Worm (Caenorhabditis elegans): ENCODE measurements around the gene lec-5.
"Not testable (repeated sequence)": the region's sequence is repeated elsewhere in the genome, so short reads cannot be mapped to it uniquely, and the experiment has no call there.

The lec-5 gene

ce11 chrII:5828486-5828885 is 12.4 kb downstream of the lec-5 start, which contains the start of gene ZK1248.11:
Gene ZK1248.11 (minus strand): TSS chrII:5828586.
- TF ChIP-seq B0310.2 (tag; optimal IDR thresholded peaks at IDR 0.05) (no peak), ets-7 (tag; optimal IDR thresholded peaks at IDR 0.05) (no peak), ama-1 (optimal IDR thresholded peaks at IDR 0.05) (no peak), scrt-1 (GFP tag; IDR thresholded peaks at IDR 0.05) (no peak), ceh-36 (tag; optimal IDR thresholded peaks at IDR 0.05) (no peak), F13C5.2 (tag; optimal IDR thresholded peaks at IDR 0.05) (no peak), tra-4 (tag; optimal IDR thresholded peaks at IDR 0.05) (no peak)

ce11 chrII:5827364-5827763 is 13.5 kb downstream of the lec-5 start, which contains the start of gene tbc-2:
Gene tbc-2 (minus strand): TSS chrII:5827443.
- TF ChIP-seq ama-1 (optimal IDR thresholded peaks at IDR 0.05) (no peak), ceh-13 (GFP tag; optimal IDR thresholded peaks at IDR 0.05) (no peak), B0310.2 (tag; optimal IDR thresholded peaks at IDR 0.05) (no peak), scrt-1 (GFP tag; IDR thresholded peaks at IDR 0.05) (no peak), hmg-4 (GFP tag; optimal IDR thresholded peaks at IDR 0.05) (no peak), aly-1 (tag; optimal IDR thresholded peaks at IDR 0.05) (no peak), ets-7 (tag; optimal IDR thresholded peaks at IDR 0.05) (no peak), pes-1 (GFP tag; IDR thresholded peaks at IDR 0.05) (no peak), tbx-37 (GFP tag; conservative IDR thresholded peaks at IDR 0.05) (no peak), hmbx-1 (tag; optimal IDR thresholded peaks at IDR 0.05) (no peak), ceh-36 (tag; optimal IDR thresholded peaks at IDR 0.05) (no peak), hnd-1 (tag; optimal IDR thresholded peaks at IDR 0.05) (no peak), tra-4 (tag; optimal IDR thresholded peaks at IDR 0.05) (no peak), tbx-11 (GFP tag; IDR thresholded peaks at IDR 0.05) (no peak), sea-1 (GFP tag; conservative IDR thresholded peaks at IDR 0.05) (no peak), flt-1 (GFP tag; IDR thresholded peaks at IDR 0.05) (no peak)

DNA sequence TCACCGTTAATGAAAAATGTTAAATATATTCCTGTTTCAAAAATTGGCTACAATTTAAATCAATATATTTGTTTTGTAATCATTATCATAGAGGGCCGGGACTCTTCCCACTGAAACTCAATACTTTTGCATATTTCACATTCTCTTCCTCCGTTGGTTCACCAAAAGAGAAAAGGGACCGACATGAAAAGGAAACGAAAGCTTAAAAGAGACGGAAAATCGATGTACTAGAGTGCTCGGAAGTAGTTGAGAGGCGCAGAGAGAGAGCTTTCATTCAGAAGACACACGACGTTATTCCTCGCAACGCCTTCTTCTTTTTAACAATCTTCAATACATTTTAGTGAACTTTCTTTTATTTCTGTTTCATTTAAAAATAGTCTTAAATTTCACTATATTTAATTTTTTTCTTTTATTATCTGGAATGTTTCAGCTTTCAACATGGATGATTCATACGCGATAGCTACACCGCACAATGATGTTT is 20.6 kb downstream of the lec-5 start, which contains the start of gene ehs-1:
TSS of gene ehs-1 (plus strand) at position 431 of the 481 bp plus-strand sequence.
- TF ChIP-seq F13C5.2 (tag; optimal IDR thresholded peaks at IDR 0.05) = no peak
- no peak for TF ChIP-seq tra-4 (tag; optimal IDR thresholded peaks at IDR 0.05)
- no peak for TF ChIP-seq scrt-1 (GFP tag; IDR thresholded peaks at IDR 0.05)
- no peak for TF ChIP-seq ets-7 (tag; optimal IDR thresholded peaks at IDR 0.05)
- no peak for TF ChIP-seq sea-1 (GFP tag; conservative IDR thresholded peaks at IDR 0.05)
- no peak for TF ChIP-seq hnd-1 (tag; optimal IDR thresholded peaks at IDR 0.05)
- no peak for TF ChIP-seq ceh-13 (GFP tag; optimal IDR thresholded peaks at IDR 0.05)
- TF ChIP-seq pes-1 (GFP tag; IDR thresholded peaks at IDR 0.05) = no peak

- TF ChIP-seq ets-7 (tag; optimal IDR thresholded peaks at IDR 0.05) (no peak), sea-1 (GFP tag; conservative IDR thresholded peaks at IDR 0.05) (no peak), B0310.2 (tag; optimal IDR thresholded peaks at IDR 0.05) (no peak), hmg-4 (GFP tag; optimal IDR thresholded peaks at IDR 0.05) (no peak), ama-1 (optimal IDR thresholded peaks at IDR 0.05) (no peak), scrt-1 (GFP tag; IDR thresholded peaks at IDR 0.05) (no peak), ceh-36 (tag; optimal IDR thresholded peaks at IDR 0.05) (no peak)
These were observed 21.2 kb downstream of the lec-5 start for ce11 chrII:5819655-5820054.

DNA sequence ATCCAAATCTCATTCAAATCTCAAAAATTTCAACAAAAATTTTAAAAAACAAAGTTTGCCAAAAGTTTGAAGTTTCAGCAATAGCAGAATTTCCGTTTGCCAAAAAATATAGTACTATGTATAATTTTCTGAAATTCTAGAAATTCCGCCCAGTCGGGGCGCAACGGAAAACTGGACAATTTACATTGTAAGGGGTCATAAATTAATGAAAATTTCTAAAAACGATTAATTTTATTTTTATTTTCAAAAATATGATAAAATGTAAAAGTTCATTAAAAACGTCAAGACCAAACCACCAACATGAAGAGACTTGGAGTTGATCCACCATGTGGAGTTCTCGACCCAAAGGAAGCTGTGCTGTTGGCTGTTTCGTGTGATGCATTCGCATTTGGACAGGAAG is 22.6 kb downstream of the lec-5 start, which contains the start of gene ZK1248.4:
TSS of gene ZK1248.4 (plus strand) at position 301 of the 400 bp plus-strand sequence.
- TF ChIP-seq scrt-1 (GFP tag; IDR thresholded peaks at IDR 0.05) (no peak), aly-1 (tag; optimal IDR thresholded peaks at IDR 0.05) (no peak), ceh-13 (GFP tag; optimal IDR thresholded peaks at IDR 0.05) (no peak), hmg-4 (GFP tag; optimal IDR thresholded peaks at IDR 0.05) (no peak), ama-1 (optimal IDR thresholded peaks at IDR 0.05) (no peak), flt-1 (GFP tag; IDR thresholded peaks at IDR 0.05) (no peak), hmbx-1 (tag; optimal IDR thresholded peaks at IDR 0.05) (no peak), B0310.2 (tag; optimal IDR thresholded peaks at IDR 0.05) (no peak), tbx-37 (GFP tag; conservative IDR thresholded peaks at IDR 0.05) (no peak), ceh-36 (tag; optimal IDR thresholded peaks at IDR 0.05) (no peak), tra-4 (tag; optimal IDR thresholded peaks at IDR 0.05) (no peak), pes-1 (GFP tag; IDR thresholded peaks at IDR 0.05) (no peak), ets-7 (tag; optimal IDR thresholded peaks at IDR 0.05) (no peak), F13C5.2 (tag; optimal IDR thresholded peaks at IDR 0.05) (no peak), sea-1 (GFP tag; conservative IDR thresholded peaks at IDR 0.05) (no peak), tbx-11 (GFP tag; IDR thresholded peaks at IDR 0.05) (no peak)

- TF ChIP-seq ceh-36 (tag; optimal IDR thresholded peaks at IDR 0.05) (no peak), B0310.2 (tag; optimal IDR thresholded peaks at IDR 0.05) (no peak), hmg-4 (GFP tag; optimal IDR thresholded peaks at IDR 0.05) (no peak), flt-1 (GFP tag; IDR thresholded peaks at IDR 0.05) (no peak), ets-7 (tag; optimal IDR thresholded peaks at IDR 0.05) (no peak), ama-1 (optimal IDR thresholded peaks at IDR 0.05) (no peak), aly-1 (tag; optimal IDR thresholded peaks at IDR 0.05) (no peak), pes-1 (GFP tag; IDR thresholded peaks at IDR 0.05) (no peak), F13C5.2 (tag; optimal IDR thresholded peaks at IDR 0.05) (no peak), tra-4 (tag; optimal IDR thresholded peaks at IDR 0.05) (no peak), sea-1 (GFP tag; conservative IDR thresholded peaks at IDR 0.05) (no peak), hmbx-1 (tag; optimal IDR thresholded peaks at IDR 0.05) (no peak), tbx-11 (GFP tag; IDR thresholded peaks at IDR 0.05) (no peak), ceh-13 (GFP tag; optimal IDR thresholded peaks at IDR 0.05) (no peak)
These were observed 24.6 kb downstream of the lec-5 start, which contains the start of gene ZK1248.20 for ce11 chrII:5816346-5816745. Gene ZK1248.20 (plus strand): TSS chrII:5816646.

DNA sequence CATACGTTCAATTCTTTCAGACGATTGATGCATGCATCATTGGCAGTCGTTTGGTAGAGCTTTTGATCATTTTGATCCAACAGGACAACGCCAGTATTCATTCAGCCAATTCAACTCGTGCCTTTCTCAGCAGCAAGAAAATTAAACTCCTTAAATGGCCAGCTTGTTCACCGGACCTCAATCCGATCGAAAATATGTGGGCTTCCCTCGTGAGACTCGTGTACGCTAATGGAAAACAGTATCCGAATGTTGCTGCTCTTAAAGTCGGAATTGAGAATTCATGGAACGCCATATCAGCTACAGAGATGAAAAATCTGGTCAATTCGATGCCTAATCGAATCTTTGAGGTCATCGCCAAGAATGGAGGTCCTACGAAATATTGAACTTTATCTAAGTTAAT is 25.5 kb downstream of the lec-5 start, which contains the start of gene wago-5:
TSS of gene wago-5 (minus strand) at position 101 of the 400 bp plus-strand sequence.
- TF ChIP-seq hnd-1, hmbx-1, aly-1 (tag; optimal IDR thresholded peaks at IDR 0.05): not testable (repeated sequence)

- TF ChIP-seq tra-4 (tag; optimal IDR thresholded peaks at IDR 0.05) = no peak
- no peak for TF ChIP-seq scrt-1 (GFP tag; IDR thresholded peaks at IDR 0.05)
- TF ChIP-seq ets-7 (tag; optimal IDR thresholded peaks at IDR 0.05) = no peak
- no peak for TF ChIP-seq B0310.2 (tag; optimal IDR thresholded peaks at IDR 0.05)
- TF ChIP-seq tbx-37 (GFP tag; conservative IDR thresholded peaks at IDR 0.05) = no peak
- no peak for TF ChIP-seq aly-1 (tag; optimal IDR thresholded peaks at IDR 0.05)
- no peak for TF ChIP-seq hnd-1 (tag; optimal IDR thresholded peaks at IDR 0.05)
- no peak for TF ChIP-seq ama-1 (optimal IDR thresholded peaks at IDR 0.05)
- no peak for TF ChIP-seq tbx-11 (GFP tag; IDR thresholded peaks at IDR 0.05)
- no peak for TF ChIP-seq sea-1 (GFP tag; conservative IDR thresholded peaks at IDR 0.05)
- no peak for TF ChIP-seq ceh-13 (GFP tag; optimal IDR thresholded peaks at IDR 0.05)
These were observed 30.7 kb downstream of the lec-5 start, which contains the start of the genes msp-64 and ZK1248.5 for ce11 chrII:5810230-5810629. Gene msp-64 (minus strand): TSS chrII:5810330. Gene ZK1248.5 (plus strand): TSS chrII:5810514.
